Fruit fly (Drosophila melanogaster): ENCODE data around the gene CG15385.
A peak's percentile ranks its signal among the peaks of the same experiment; 100 is the strongest.

Gene CG15385

dm6 chr2L:2197475-2198118, 14.8 kb downstream of the CG15385 start, which contains the start of gene COX7AL2 (continued):
- no peak for TF ChIP-seq CG4820 (GFP tag; optimal IDR thresholded peaks at IDR 0.05)
- no peak for TF ChIP-seq CG13424 (tag; optimal IDR thresholded peaks at IDR 0.05)
- TF ChIP-seq B-H2 (GFP tag; optimal IDR thresholded peaks at IDR 0.05) = no peak
- TF ChIP-seq cwo (GFP tag; optimal IDR thresholded peaks at IDR 0.05) = peak; percentile 89
- no peak for TF ChIP-seq CG16863 (GFP tag; optimal IDR thresholded peaks at IDR 0.05)
- TF ChIP-seq Awh (GFP tag; IDR thresholded peaks at IDR 0.05) = no peak
- TF ChIP-seq CG2678 (tag; optimal IDR thresholded peaks at IDR 0.05) = no peak
- TF ChIP-seq trem (tag; optimal IDR thresholded peaks at IDR 0.05) = no peak
- TF ChIP-seq nau (GFP tag; optimal IDR thresholded peaks at IDR 0.05) = no peak
- TF ChIP-seq CG12769 (tag; optimal IDR thresholded peaks at IDR 0.05) = peak; percentile 71
- TF ChIP-seq nerfin-2 (GFP tag; IDR thresholded peaks at IDR 0.05; ENCODE audit: partially characterized antibody) = no peak
- TF ChIP-seq CG8944 (GFP tag; optimal IDR thresholded peaks at IDR 0.05) = no peak
- no peak for TF ChIP-seq chinmo (GFP tag; IDR thresholded peaks at IDR 0.05; ENCODE audit: partially characterized antibody)
- no peak for TF ChIP-seq Dp (GFP tag; optimal IDR thresholded peaks at IDR 0.05)
- no peak for TF ChIP-seq stc (GFP tag; IDR thresholded peaks at IDR 0.05)
- TF ChIP-seq tx (GFP tag; optimal IDR thresholded peaks at IDR 0.05) = no peak
- TF ChIP-seq CG14710 (tag; optimal IDR thresholded peaks at IDR 0.05) = no peak
- TF ChIP-seq pita (GFP tag; optimal IDR thresholded peaks at IDR 0.05) = no peak
- no peak for TF ChIP-seq Hand (GFP tag; optimal IDR thresholded peaks at IDR 0.05)
- TF ChIP-seq exex (tag; optimal IDR thresholded peaks at IDR 0.05) = peak; percentile 34
- TF ChIP-seq Sry-δ (GFP tag; optimal IDR thresholded peaks at IDR 0.05) = no peak
- TF ChIP-seq CG15011 (GFP tag; optimal IDR thresholded peaks at IDR 0.05) = no peak
- TF ChIP-seq sisA (GFP tag; IDR thresholded peaks at IDR 0.05) = no peak
- no peak for TF ChIP-seq CG31365 (tag; optimal IDR thresholded peaks at IDR 0.05)
- TF ChIP-seq CG6765 (GFP tag; optimal IDR thresholded peaks at IDR 0.05) = peak; percentile 31
- no peak for TF ChIP-seq usp (GFP tag; optimal IDR thresholded peaks at IDR 0.05)
- TF ChIP-seq CG30431 (GFP tag; optimal IDR thresholded peaks at IDR 0.05) = no peak
- no peak for TF ChIP-seq HLH3B (GFP tag; IDR thresholded peaks at IDR 0.05)
- no peak for TF ChIP-seq CG32767 (GFP tag; IDR thresholded peaks at IDR 0.05)
- TF ChIP-seq BEAF-32 (GFP tag; optimal IDR thresholded peaks at IDR 0.05) = peak; percentile 59
- no peak for TF ChIP-seq unc-4 (GFP tag; IDR thresholded peaks at IDR 0.05; ENCODE audit: partially characterized antibody)
- TF ChIP-seq CG9727 (GFP tag; optimal IDR thresholded peaks at IDR 0.05) = no peak
- peak; percentile 36 for TF ChIP-seq bcd (GFP tag; optimal IDR thresholded peaks at IDR 0.05)
- no peak for TF ChIP-seq otp (GFP tag; IDR thresholded peaks at IDR 0.05)
- TF ChIP-seq en (GFP tag; optimal IDR thresholded peaks at IDR 0.05) = no peak
- peak; percentile 55 for TF ChIP-seq cg (GFP tag; optimal IDR thresholded peaks at IDR 0.05)
- TF ChIP-seq CG11504 (tag; optimal IDR thresholded peaks at IDR 0.05) = peak; percentile 26
- no peak for TF ChIP-seq al (GFP tag; IDR thresholded peaks at IDR 0.05)
- no peak for TF ChIP-seq CG4328 (GFP tag; optimal IDR thresholded peaks at IDR 0.05)
- no peak for TF ChIP-seq Ssrp (tag; optimal IDR thresholded peaks at IDR 0.05)
- no peak for TF ChIP-seq Asciz (GFP tag; optimal IDR thresholded peaks at IDR 0.05)
- no peak for TF ChIP-seq ap (GFP tag; IDR thresholded peaks at IDR 0.05)
- TF ChIP-seq B-H1 (GFP tag; IDR thresholded peaks at IDR 0.05) = no peak
- TF ChIP-seq Deaf1 (tag; optimal IDR thresholded peaks at IDR 0.05) = peak; percentile 18
- TF ChIP-seq sr (GFP tag; IDR thresholded peaks at IDR 0.05) = no peak
- TF ChIP-seq esg (GFP tag; conservative IDR thresholded peaks at IDR 0.05) = no peak
- TF ChIP-seq twi (tag; optimal IDR thresholded peaks at IDR 0.05) = no peak
- peak; percentile 38 for TF ChIP-seq CG10274 (GFP tag; optimal IDR thresholded peaks at IDR 0.05)
- TF ChIP-seq zen (tag; optimal IDR thresholded peaks at IDR 0.05) = no peak
- no peak for TF ChIP-seq CG10959 (GFP tag; IDR thresholded peaks at IDR 0.05)
